Worm (Caenorhabditis elegans) whole organism, L4 larva: ENCODE data around the gene T05A8.6.

ENCODE experiments used
- D1046.2 ChIP-seq: fragments of 200-800 bp; sonication (Bioruptor generic); IDR thresholded peaks from 2 replicates; pipeline ENCODE4 v1.3.6; 2022; ENCODE audit warnings: missing genetic modification characterization, missing compliant biosample characterization
- F10B5.3 ChIP-seq: sonication (generic microtip); optimal IDR thresholded peaks from 2 replicates; lab custom pipeline; 2016; ENCODE audit warnings: mild to moderate bottlenecking, missing genetic modification characterization, missing compliant biosample characterization
- F26F4.8 ChIP-seq: fragments of 200-800 bp; sonication (Bioruptor generic); conservative IDR thresholded peaks from 2 replicates; pipeline ENCODE4 v1.3.6; 2022; ENCODE audit warnings: missing genetic modification characterization, missing compliant biosample characterization
- F37D6.2 ChIP-seq: sonication (generic microtip); optimal IDR thresholded peaks from 2 replicates; lab custom pipeline; 2016; ENCODE audit warnings: mild to moderate bottlenecking, missing genetic modification characterization, missing compliant biosample characterization
- T20F7.1 ChIP-seq: fragments of 200-800 bp; sonication (Bioruptor generic); optimal IDR thresholded peaks from 2 replicates; lab custom pipeline; 2018; ENCODE audit warnings: mild to moderate bottlenecking, missing genetic modification characterization, missing compliant biosample characterization
- T26A8.4 ChIP-seq: fragments of 200-800 bp; sonication (Bioruptor generic); IDR thresholded peaks from 2 replicates; pipeline ENCODE4 v1.3.6; 2022; ENCODE audit warnings: missing genetic modification characterization, missing compliant biosample characterization
- Y48G9A.11 ChIP-seq: fragments of 200-800 bp; sonication (Bioruptor generic); IDR thresholded peaks from 2 replicates; pipeline ENCODE4 v1.3.6; 2022; ENCODE audit warnings: missing genetic modification reagents, missing genetic modification characterization, missing compliant biosample characterization
- Y5F2A.4 ChIP-seq: fragments of 200-800 bp; sonication (Bioruptor generic); optimal IDR thresholded peaks from 2 replicates; lab custom pipeline; 2018; ENCODE audit warnings: mild to moderate bottlenecking, missing genetic modification characterization, missing compliant biosample characterization
- aha-1 ChIP-seq: fragments of 150-350 bp; peaks from one replicate; lab custom pipeline; 2014; ENCODE audit warnings: missing biosample characterization, missing genetic modification characterization
- ama-1 ChIP-seq: fragments of 150-350 bp; optimal IDR thresholded peaks from 2 replicates; lab custom pipeline; 2014; ENCODE audit warnings: inconsistent platforms, mixed read lengths
- ceh-28 ChIP-seq: fragments of 150-350 bp; optimal IDR thresholded peaks from 2 replicates; lab custom pipeline; 2014; ENCODE audit warnings: missing biosample characterization, missing genetic modification reagents, missing genetic modification characterization
- ceh-44 ChIP-seq: fragments of 200-800 bp; sonication (Bioruptor generic); IDR thresholded peaks from 2 replicates; pipeline ENCODE4 v1.3.6; 2022; ENCODE audit warnings: missing genetic modification reagents, missing genetic modification characterization, missing compliant biosample characterization
- ctbp-1 ChIP-seq: fragments of 200-800 bp; sonication (Bioruptor generic); IDR thresholded peaks from 2 replicates; pipeline ENCODE4 v1.3.6; 2022; ENCODE audit warnings: missing genetic modification reagents, missing genetic modification characterization, missing compliant biosample characterization
- daf-12 ChIP-seq: fragments of 150-350 bp; optimal IDR thresholded peaks from 2 replicates; lab custom pipeline; 2014; ENCODE audit warnings: missing biosample characterization, missing genetic modification reagents, missing genetic modification characterization
- dmd-8 ChIP-seq: fragments of 200-800 bp; sonication (Bioruptor generic); IDR thresholded peaks from 2 replicates; pipeline ENCODE4 v1.3.6; 2022; ENCODE audit warnings: missing genetic modification characterization, missing compliant biosample characterization
- dpl-1 ChIP-seq: fragments of 150-350 bp; optimal IDR thresholded peaks from 2 replicates; lab custom pipeline; 2014; ENCODE audit warnings: missing biosample characterization, missing genetic modification reagents, missing genetic modification characterization
- duxl-1 ChIP-seq: sonication (generic microtip); optimal IDR thresholded peaks from 2 replicates; lab custom pipeline; 2016; ENCODE audit warnings: mild to moderate bottlenecking, missing genetic modification characterization, moderate library complexity, missing compliant biosample characterization; ENCODE audit not compliant: poor library complexity
- egl-43 ChIP-seq: fragments of 200-800 bp; sonication (Bioruptor generic); IDR thresholded peaks from 2 replicates; pipeline ENCODE4 v1.3.6; 2022; ENCODE audit warnings: missing genetic modification reagents, missing genetic modification characterization, missing compliant biosample characterization
- fkh-10 ChIP-seq: fragments of 150-350 bp; optimal IDR thresholded peaks from 2 replicates; lab custom pipeline; 2014; ENCODE audit warnings: missing biosample characterization, missing genetic modification reagents, missing genetic modification characterization
- gei-8 ChIP-seq: fragments of 200-800 bp; sonication (Bioruptor generic); optimal IDR thresholded peaks from 2 replicates; lab custom pipeline; 2018; ENCODE audit warnings: mild to moderate bottlenecking, missing genetic modification characterization, missing compliant biosample characterization
- hif-1 ChIP-seq, 2 experiments: sonication (generic microtip); optimal IDR thresholded peaks; 2 replicates each; lab custom pipeline; 2016 to 2017; ENCODE audit warnings: missing compliant biosample characterization in 2 of 2, missing genetic modification characterization in 2 of 2, missing genetic modification reagents in 2 of 2, missing genotype in 2 of 2, mild to moderate bottlenecking in 1 of 2
- hlh-11 ChIP-seq: fragments of 200-800 bp; sonication (Bioruptor generic); optimal IDR thresholded peaks from 2 replicates; lab custom pipeline; 2018; ENCODE audit warnings: mild to moderate bottlenecking, missing genetic modification characterization, missing compliant biosample characterization
- hmg-1.1 ChIP-seq: fragments of 200-800 bp; sonication (Bioruptor generic); IDR thresholded peaks from 2 replicates; pipeline ENCODE4 v1.3.6; 2022; ENCODE audit warnings: missing genetic modification reagents, missing genetic modification characterization, missing compliant biosample characterization
- lin-1 ChIP-seq: fragments of 200-800 bp; sonication (Bioruptor generic); IDR thresholded peaks from 2 replicates; pipeline ENCODE4 v1.3.6; 2022; ENCODE audit warnings: missing genetic modification reagents, missing genetic modification characterization, missing compliant biosample characterization
- lin-39 ChIP-seq: fragments of 150-350 bp; optimal IDR thresholded peaks from 2 replicates; lab custom pipeline; 2014; ENCODE audit warnings: missing biosample characterization, missing genetic modification reagents, missing genetic modification characterization
- lsy-2 ChIP-seq, 2 experiments: fragments of 150-350 bp in 1 of 2; sonication (generic microtip) in 1 of 2; optimal IDR thresholded peaks; 2 replicates each; lab custom pipeline; 2014 to 2017; ENCODE audit warnings: missing biosample characterization in 2 of 2, missing genetic modification characterization in 2 of 2
- mdl-1 ChIP-seq, 2 experiments: fragments of 150-350 bp in 1 of 2; sonication (generic microtip) in 1 of 2; optimal IDR thresholded peaks; 2 replicates each; lab custom pipeline; 2014 to 2017; ENCODE audit warnings: missing biosample characterization in 2 of 2, missing genetic modification characterization in 2 of 2
- mxl-2 ChIP-seq: fragments of 200-800 bp; sonication (Bioruptor generic); conservative IDR thresholded peaks from 2 replicates; pipeline ENCODE4 v1.3.6; 2022; ENCODE audit warnings: missing genetic modification reagents, missing genetic modification characterization, missing compliant biosample characterization
- nhr-11 ChIP-seq: fragments of 150-350 bp; optimal IDR thresholded peaks from 2 replicates; lab custom pipeline; 2014; ENCODE audit warnings: missing biosample characterization, missing genetic modification characterization
- rbr-2 ChIP-seq: sonication (generic microtip); optimal IDR thresholded peaks from 2 replicates; lab custom pipeline; 2016; ENCODE audit warnings: missing genotype, missing genetic modification characterization, missing compliant biosample characterization
- saeg-2 ChIP-seq: fragments of 200-800 bp; sonication (Bioruptor generic); IDR thresholded peaks from 2 replicates; pipeline ENCODE4 v1.3.6; 2022; ENCODE audit warnings: missing genetic modification reagents, missing genetic modification characterization, missing compliant biosample characterization
- sdz-12 ChIP-seq: fragments of 200-800 bp; sonication (Bioruptor generic); optimal IDR thresholded peaks from 2 replicates; lab custom pipeline; 2018; ENCODE audit warnings: mild to moderate bottlenecking, missing genetic modification characterization, missing compliant biosample characterization
- set-16 ChIP-seq: fragments of 200-800 bp; sonication (Bioruptor generic); IDR thresholded peaks from 2 replicates; pipeline ENCODE4 v1.3.6; 2022; ENCODE audit warnings: missing genetic modification reagents, missing genetic modification characterization, missing compliant biosample characterization
- spr-1 ChIP-seq: sonication (generic microtip); optimal IDR thresholded peaks from 2 replicates; lab custom pipeline; 2016; ENCODE audit warnings: mild to moderate bottlenecking, missing genetic modification characterization, missing compliant biosample characterization
- tra-1 ChIP-seq: fragments of 200-800 bp; sonication (Bioruptor generic); IDR thresholded peaks from 2 replicates; pipeline ENCODE4 v1.3.6; 2022; ENCODE audit warnings: missing genetic modification reagents, missing genetic modification characterization, missing compliant biosample characterization
- unc-62 ChIP-seq, 3 experiments: fragments of 150-350 bp in 1 of 3; sonication (generic microtip); optimal IDR thresholded peaks in 2 of 3; peaks in 1 of 3; 1 replicate in 1 of 3; 2 replicates in 2 of 3; lab custom pipeline; 2014 to 2017; ENCODE audit warnings: missing biosample characterization in 3 of 3, missing genetic modification characterization in 3 of 3, missing genetic modification reagents in 3 of 3, missing genotype in 1 of 3
- vab-7 ChIP-seq: fragments of 200-800 bp; sonication (Bioruptor generic); IDR thresholded peaks from 2 replicates; pipeline ENCODE4 v1.3.6; 2022; ENCODE audit warnings: missing genetic modification reagents, missing genetic modification characterization, missing compliant biosample characterization
- zag-1 ChIP-seq: fragments of 150-350 bp; optimal IDR thresholded peaks from 2 replicates; lab custom pipeline; 2014; ENCODE audit warnings: missing biosample characterization, missing genetic modification characterization
- zfp-3 ChIP-seq: fragments of 200-800 bp; sonication (Bioruptor generic); conservative IDR thresholded peaks from 2 replicates; pipeline ENCODE4 v1.3.6; 2022; ENCODE audit warnings: missing genetic modification reagents, missing genetic modification characterization, missing compliant biosample characterization
- ztf-7 ChIP-seq: fragments of 150-350 bp; optimal IDR thresholded peaks from 2 replicates; lab custom pipeline; 2014; ENCODE audit warnings: missing biosample characterization, missing genetic modification characterization

Gene T05A8.6

DNA sequence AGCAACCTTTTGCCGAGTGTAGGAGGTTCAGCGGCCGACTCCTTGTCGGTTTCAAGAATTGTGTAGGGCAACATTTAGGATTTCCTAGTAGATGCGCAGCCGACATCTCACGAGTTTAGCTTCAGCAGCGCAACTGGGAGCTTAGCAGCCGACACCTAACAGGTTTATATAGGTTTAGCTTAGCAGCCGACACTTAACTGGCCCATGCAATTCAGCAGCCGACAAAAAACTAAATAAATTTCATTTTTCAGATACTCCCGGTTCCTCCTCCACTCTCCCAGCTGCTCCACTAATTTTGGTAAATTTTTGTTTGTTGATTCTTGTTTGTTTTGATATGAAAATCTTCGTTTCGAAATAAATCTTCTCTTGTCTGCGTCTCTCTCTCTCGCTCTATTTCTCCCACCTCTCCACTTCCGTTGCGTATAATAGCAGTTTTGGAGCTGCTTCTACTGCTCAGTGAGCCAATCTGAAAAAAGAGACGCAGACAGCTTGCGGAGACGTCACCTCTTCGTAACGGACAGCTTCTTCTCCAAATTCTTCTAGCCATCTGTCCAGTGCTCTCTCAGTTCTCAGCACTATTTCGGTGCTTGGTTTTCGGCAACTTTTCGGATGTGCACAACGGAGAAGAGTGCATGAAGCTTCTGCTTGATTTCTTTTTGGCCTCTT is 8.6 kb upstream of the T05A8.6 start:
- TF ChIP-seq mdl-1 (tag; optimal IDR thresholded peaks at IDR 0.05; lab: Kevin White, UChicago) (peak in 1 of 2 experiments; percentile 14), F37D6.2 (tag; lab: Kevin White, UChicago) (peak; percentile 67), ceh-28 (tag; lab: Kevin White, UChicago) (no peak), ctbp-1 (GFP tag; lab: Robert Waterston, UW) (peak; percentile 60; the same call in 1 of the 2 replicates), sdz-12 (no peak), hif-1 (tag; optimal IDR thresholded peaks at IDR 0.05; lab: Kevin White, UChicago) (peak in 1 of 2 experiments; percentile 33), unc-62 (GFP tag; optimal IDR thresholded peaks at IDR 0.05 in 1 of 2; lab: Kevin White, UChicago) (peak in 1 of 2 experiments; percentile 99), unc-62 (tag; optimal IDR thresholded peaks at IDR 0.05; lab: Kevin White, UChicago) (no peak), fkh-10 (peak; percentile 75), nhr-11 (tag; lab: Kevin White, UChicago) (peak; percentile 47), hmg-1.1 (GFP tag; lab: Robert Waterston, UW) (peak; percentile 55; the same call in 1 of the 2 replicates), Y48G9A.11 (GFP tag; lab: Robert Waterston, UW) (no peak), ama-1 (lab: Kevin White, UChicago) (no peak), hlh-11 (peak; percentile 27), lsy-2 (tag; optimal IDR thresholded peaks at IDR 0.05; lab: Kevin White, UChicago) (peak in 1 of 2 experiments; percentile 58), F26F4.8 (no peak), dpl-1 (GFP tag; lab: Kevin White, UChicago) (peak; percentile 5), ceh-44 (GFP tag; lab: Robert Waterston, UW) (no peak), daf-12 (tag; lab: Kevin White, UChicago) (no peak), lin-1 (GFP tag; lab: Robert Waterston, UW) (no peak), zag-1 (tag; lab: Kevin White, UChicago) (no peak), rbr-2 (peak; percentile 73), egl-43 (GFP tag; lab: Robert Waterston, UW) (peak; percentile 33; the same call in 1 of the 2 replicates)
- TF ChIP-seq, all 104 proteins: peak for 13

DNA sequence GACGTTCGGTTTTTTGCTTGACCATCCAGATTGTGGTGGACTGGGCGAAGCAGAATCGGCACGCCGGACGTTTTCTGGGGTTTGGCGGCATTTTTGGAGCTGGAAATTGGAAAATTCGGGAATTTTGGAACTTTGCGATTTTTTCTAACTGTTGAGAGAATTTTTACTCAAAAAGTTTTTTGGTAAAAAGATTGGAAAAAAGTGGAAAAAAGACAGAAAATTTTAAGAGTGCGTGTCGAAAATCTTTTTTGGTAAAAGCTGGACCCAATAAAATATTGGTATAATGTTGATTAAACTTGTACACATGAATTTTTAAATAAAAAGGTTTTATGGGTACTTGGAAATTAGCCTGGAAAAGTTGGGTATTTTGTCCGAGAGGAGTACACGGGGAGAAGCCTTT is 2.7 kb upstream of the T05A8.6 start, which contains the start of gene T05A8.7:
Gene T05A8.7 (minus strand): TSS at position 101 of the 400 bp plus-strand sequence.
- TF ChIP-seq T20F7.1 (GFP tag; lab: Kevin White, UChicago) (no peak), unc-62 (GFP tag; optimal IDR thresholded peaks at IDR 0.05 in 1 of 2; lab: Kevin White, UChicago) (peak in 1 of 2 experiments; percentile 51), unc-62 (tag; optimal IDR thresholded peaks at IDR 0.05; lab: Kevin White, UChicago) (no peak)
- TF ChIP-seq, all 104 proteins: peak for 1

DNA sequence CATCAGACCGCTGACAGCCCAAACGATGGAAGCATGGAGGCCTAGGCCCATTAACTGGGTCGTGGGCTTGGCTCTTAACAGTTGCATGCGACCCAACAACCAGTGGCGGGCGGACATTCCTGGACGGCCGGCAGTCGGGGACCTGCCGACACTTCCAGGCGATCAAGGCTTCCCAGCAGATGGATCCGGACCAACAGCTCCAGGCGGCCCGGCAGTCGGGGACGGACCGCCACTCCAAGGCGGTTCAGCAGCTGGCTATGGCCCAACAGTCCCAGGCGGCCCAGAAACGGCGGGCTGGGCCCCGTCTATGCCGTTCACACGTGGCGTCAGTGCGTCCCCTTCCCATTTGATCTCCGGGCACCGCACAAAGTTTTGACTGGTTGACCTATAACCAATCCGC is 1.9 kb upstream of the T05A8.6 start:
- no peak for TF ChIP-seq T26A8.4 (GFP tag; lab: Robert Waterston, UW)
- peak; percentile 96 for TF ChIP-seq set-16
- TF ChIP-seq D1046.2 (GFP tag; lab: Robert Waterston, UW) = no peak
- 0 out of 2 replicates have a peak, but pooled peaks have one; percentile 24 for TF ChIP-seq saeg-2 (GFP tag; lab: Robert Waterston, UW)
- TF ChIP-seq ztf-7 (tag; lab: Kevin White, UChicago) = no peak
- no peak for TF ChIP-seq hif-1 (tag; optimal IDR thresholded peaks at IDR 0.05; lab: Kevin White, UChicago)
- no peak for TF ChIP-seq dmd-8 (GFP tag; lab: Robert Waterston, UW)
- TF ChIP-seq F10B5.3 (tag; lab: Kevin White, UChicago) = no peak
- TF ChIP-seq aha-1 (tag; lab: Kevin White, UChicago) = peak; percentile 16
- TF ChIP-seq spr-1 (tag; lab: Kevin White, UChicago) = no peak
- TF ChIP-seq vab-7 (GFP tag; lab: Robert Waterston, UW) = no peak
- TF ChIP-seq unc-62 (GFP tag; optimal IDR thresholded peaks at IDR 0.05 in 1 of 2; lab: Kevin White, UChicago) = no peak
- no peak for TF ChIP-seq unc-62 (tag; optimal IDR thresholded peaks at IDR 0.05; lab: Kevin White, UChicago)
- no peak for TF ChIP-seq duxl-1 (tag; lab: Kevin White, UChicago)
- no peak for TF ChIP-seq zfp-3
- no peak for TF ChIP-seq mxl-2 (GFP tag; lab: Robert Waterston, UW)
- TF ChIP-seq gei-8 (GFP tag; lab: Kevin White, UChicago) = no peak
- no peak for TF ChIP-seq Y5F2A.4 (GFP tag; lab: Kevin White, UChicago)
- no peak for TF ChIP-seq tra-1 (GFP tag; lab: Robert Waterston, UW)
- no peak for TF ChIP-seq zag-1 (tag; lab: Kevin White, UChicago)
- no peak for TF ChIP-seq lin-39 (tag; lab: Kevin White, UChicago)
